Worm (Caenorhabditis elegans) whole organism, L4 larva: ENCODE results near the gene R01E6.2.

Source experiments
- F10B5.3 ChIP-seq: sonication (generic microtip); optimal IDR thresholded peaks from 2 replicates; lab custom pipeline; 2016; ENCODE audit warnings: mild to moderate bottlenecking, missing genetic modification characterization, missing compliant biosample characterization
- F44E2.7 ChIP-seq: fragments of 200-800 bp; sonication (Bioruptor generic); IDR thresholded peaks from 2 replicates; pipeline ENCODE4 v2.1.2; 2022; ENCODE audit warnings: missing genetic modification characterization, missing compliant biosample characterization
- T26A8.4 ChIP-seq: fragments of 200-800 bp; sonication (Bioruptor generic); IDR thresholded peaks from 2 replicates; pipeline ENCODE4 v1.3.6; 2022; ENCODE audit warnings: missing genetic modification characterization, missing compliant biosample characterization
- Y105C5A.15 ChIP-seq: fragments of 200-800 bp; sonication (Bioruptor generic); IDR thresholded peaks from 2 replicates; pipeline ENCODE4 v1.3.6; 2022; ENCODE audit warnings: missing genetic modification characterization, missing compliant biosample characterization
- Y75B8A.6 ChIP-seq: fragments of 200-800 bp; sonication (Bioruptor generic); IDR thresholded peaks from 2 replicates; pipeline ENCODE4 v1.3.6; 2022; ENCODE audit warnings: missing genetic modification reagents, missing genetic modification characterization, missing compliant biosample characterization
- ZK546.5 ChIP-seq, 2 experiments: sonication (generic microtip); optimal IDR thresholded peaks; 2 replicates each; lab custom pipeline; 2017; ENCODE audit warnings: missing biosample characterization in 2 of 2, missing genetic modification characterization in 2 of 2
- aha-1 ChIP-seq: fragments of 150-350 bp; peaks from one replicate; lab custom pipeline; 2014; ENCODE audit warnings: missing biosample characterization, missing genetic modification characterization
- ceh-28 ChIP-seq: fragments of 150-350 bp; optimal IDR thresholded peaks from 2 replicates; lab custom pipeline; 2014; ENCODE audit warnings: missing biosample characterization, missing genetic modification reagents, missing genetic modification characterization
- ceh-32 ChIP-seq: sonication (generic microtip); optimal IDR thresholded peaks from 2 replicates; lab custom pipeline; 2016; ENCODE audit warnings: mild to moderate bottlenecking, missing genetic modification characterization, missing compliant biosample characterization; ENCODE audit not compliant: poor library complexity
- ceh-62 ChIP-seq: sonication (generic microtip); optimal IDR thresholded peaks from 2 replicates; lab custom pipeline; 2017; ENCODE audit warnings: missing biosample characterization, missing genetic modification characterization
- ctbp-1 ChIP-seq: fragments of 200-800 bp; sonication (Bioruptor generic); IDR thresholded peaks from 2 replicates; pipeline ENCODE4 v1.3.6; 2022; ENCODE audit warnings: missing genetic modification reagents, missing genetic modification characterization, missing compliant biosample characterization
- daf-12 ChIP-seq: fragments of 150-350 bp; optimal IDR thresholded peaks from 2 replicates; lab custom pipeline; 2014; ENCODE audit warnings: missing biosample characterization, missing genetic modification reagents, missing genetic modification characterization
- dmd-6 ChIP-seq: fragments of 200-800 bp; sonication (Bioruptor generic); IDR thresholded peaks from 2 replicates; pipeline ENCODE4 v1.3.6; 2022; ENCODE audit warnings: missing genetic modification reagents, missing genetic modification characterization, missing compliant biosample characterization
- egl-27 ChIP-seq: sonication (generic microtip); optimal IDR thresholded peaks from 3 replicates; lab custom pipeline; 2017; ENCODE audit warnings: missing biosample characterization, missing genetic modification reagents, missing genetic modification characterization
- fkh-10 ChIP-seq: fragments of 150-350 bp; optimal IDR thresholded peaks from 2 replicates; lab custom pipeline; 2014; ENCODE audit warnings: missing biosample characterization, missing genetic modification reagents, missing genetic modification characterization
- fos-1 ChIP-seq: fragments of 150-350 bp; optimal IDR thresholded peaks from 2 replicates; lab custom pipeline; 2014; ENCODE audit warnings: missing biosample characterization, missing genetic modification characterization
- hif-1 ChIP-seq, 2 experiments: sonication (generic microtip); optimal IDR thresholded peaks; 2 replicates each; lab custom pipeline; 2016 to 2017; ENCODE audit warnings: missing compliant biosample characterization in 2 of 2, missing genetic modification characterization in 2 of 2, missing genetic modification reagents in 2 of 2, missing genotype in 2 of 2, mild to moderate bottlenecking in 1 of 2
- hlh-11 ChIP-seq: fragments of 200-800 bp; sonication (Bioruptor generic); optimal IDR thresholded peaks from 2 replicates; lab custom pipeline; 2018; ENCODE audit warnings: mild to moderate bottlenecking, missing genetic modification characterization, missing compliant biosample characterization
- hmg-1.1 ChIP-seq: fragments of 200-800 bp; sonication (Bioruptor generic); IDR thresholded peaks from 2 replicates; pipeline ENCODE4 v1.3.6; 2022; ENCODE audit warnings: missing genetic modification reagents, missing genetic modification characterization, missing compliant biosample characterization
- lin-1 ChIP-seq: fragments of 200-800 bp; sonication (Bioruptor generic); IDR thresholded peaks from 2 replicates; pipeline ENCODE4 v1.3.6; 2022; ENCODE audit warnings: missing genetic modification reagents, missing genetic modification characterization, missing compliant biosample characterization
- lin-15B ChIP-seq: fragments of 150-350 bp; sonication (generic microtip); optimal IDR thresholded peaks from 3 replicates; lab custom pipeline; 2014; ENCODE audit warnings: missing biosample characterization, missing genetic modification characterization
- lin-38 ChIP-seq: fragments of 200-800 bp; sonication (Bioruptor generic); IDR thresholded peaks from 2 replicates; pipeline ENCODE4 v1.3.6; 2022; ENCODE audit warnings: missing genetic modification reagents, missing genetic modification characterization, missing compliant biosample characterization
- lin-39 ChIP-seq: fragments of 150-350 bp; optimal IDR thresholded peaks from 2 replicates; lab custom pipeline; 2014; ENCODE audit warnings: missing biosample characterization, missing genetic modification reagents, missing genetic modification characterization
- madf-5 ChIP-seq, 2 experiments: fragments of 200-800 bp; sonication (Bioruptor generic); IDR thresholded peaks; 2 replicates each; pipeline ENCODE4 v1.3.6; 2022; ENCODE audit warnings: missing compliant biosample characterization in 2 of 2, missing genetic modification characterization in 2 of 2
- madf-9 ChIP-seq: fragments of 200-800 bp; sonication (Bioruptor generic); conservative IDR thresholded peaks from 2 replicates; pipeline ENCODE4 v1.3.6; 2022; ENCODE audit warnings: missing genetic modification reagents, missing genetic modification characterization, missing compliant biosample characterization
- mdt-29 ChIP-seq: fragments of 200-800 bp; sonication (Bioruptor generic); IDR thresholded peaks from 2 replicates; pipeline ENCODE4 v1.3.6; 2022; ENCODE audit warnings: missing genetic modification reagents, missing genetic modification characterization, missing compliant biosample characterization
- mes-2 ChIP-seq: sonication (generic microtip); optimal IDR thresholded peaks from 2 replicates; lab custom pipeline; 2016; ENCODE audit warnings: missing genotype, mild to moderate bottlenecking, missing genetic modification characterization, missing compliant biosample characterization; ENCODE audit not compliant: poor library complexity, severe bottlenecking
- mxl-2 ChIP-seq: fragments of 200-800 bp; sonication (Bioruptor generic); conservative IDR thresholded peaks from 2 replicates; pipeline ENCODE4 v1.3.6; 2022; ENCODE audit warnings: missing genetic modification reagents, missing genetic modification characterization, missing compliant biosample characterization
- mxl-3 ChIP-seq: fragments of 200-800 bp; sonication (Bioruptor generic); optimal IDR thresholded peaks from 2 replicates; lab custom pipeline; 2018; ENCODE audit warnings: mild to moderate bottlenecking, missing genetic modification characterization, missing compliant biosample characterization
- nhr-11 ChIP-seq: fragments of 150-350 bp; optimal IDR thresholded peaks from 2 replicates; lab custom pipeline; 2014; ENCODE audit warnings: missing biosample characterization, missing genetic modification characterization
- nhr-237 ChIP-seq: sonication (generic microtip); optimal IDR thresholded peaks from 2 replicates; lab custom pipeline; 2017; ENCODE audit warnings: missing biosample characterization, missing genetic modification characterization
- nhr-42 ChIP-seq: fragments of 200-800 bp; sonication (Bioruptor generic); IDR thresholded peaks from 2 replicates; pipeline ENCODE4 v1.3.6; 2022; ENCODE audit warnings: missing genetic modification characterization, missing compliant biosample characterization
- pha-4 ChIP-seq, 2 experiments: fragments of 150-350 bp in 1 of 2; fragments of 200-800 bp in 1 of 2; sonication (Bioruptor generic) in 1 of 2; IDR thresholded peaks in 1 of 2; optimal IDR thresholded peaks in 1 of 2; 2 replicates each; pipeline versions ENCODE4 v1.3.6 to Lab custom; 2014 to 2022; ENCODE audit warnings: missing genetic modification characterization in 2 of 2, missing genetic modification reagents in 2 of 2, missing biosample characterization in 1 of 2, missing compliant biosample characterization in 1 of 2
- php-3 ChIP-seq: fragments of 200-800 bp; sonication (Bioruptor generic); IDR thresholded peaks from 2 replicates; pipeline ENCODE4 v1.3.6; 2022; ENCODE audit warnings: missing genetic modification reagents, missing genetic modification characterization, missing compliant biosample characterization
- rbr-2 ChIP-seq: sonication (generic microtip); optimal IDR thresholded peaks from 2 replicates; lab custom pipeline; 2016; ENCODE audit warnings: missing genotype, missing genetic modification characterization, missing compliant biosample characterization
- sdz-12 ChIP-seq: fragments of 200-800 bp; sonication (Bioruptor generic); optimal IDR thresholded peaks from 2 replicates; lab custom pipeline; 2018; ENCODE audit warnings: mild to moderate bottlenecking, missing genetic modification characterization, missing compliant biosample characterization
- set-16 ChIP-seq: fragments of 200-800 bp; sonication (Bioruptor generic); IDR thresholded peaks from 2 replicates; pipeline ENCODE4 v1.3.6; 2022; ENCODE audit warnings: missing genetic modification reagents, missing genetic modification characterization, missing compliant biosample characterization
- snpc-1.2 ChIP-seq: fragments of 200-800 bp; sonication (Bioruptor generic); IDR thresholded peaks from 2 replicates; pipeline ENCODE4 v1.3.6; 2022; ENCODE audit warnings: missing genetic modification reagents, missing genetic modification characterization, missing compliant biosample characterization
- snpc-4 ChIP-seq: fragments of 150-350 bp; optimal IDR thresholded peaks from 2 replicates; lab custom pipeline; 2014; ENCODE audit warnings: missing biosample characterization, missing genetic modification characterization
- spr-3 ChIP-seq: fragments of 200-800 bp; sonication (Bioruptor generic); optimal IDR thresholded peaks from 2 replicates; lab custom pipeline; 2018; ENCODE audit warnings: mild to moderate bottlenecking, missing genetic modification characterization, missing compliant biosample characterization
- tra-1 ChIP-seq: fragments of 200-800 bp; sonication (Bioruptor generic); IDR thresholded peaks from 2 replicates; pipeline ENCODE4 v1.3.6; 2022; ENCODE audit warnings: missing genetic modification reagents, missing genetic modification characterization, missing compliant biosample characterization
- unc-62 ChIP-seq, 3 experiments: fragments of 150-350 bp in 1 of 3; sonication (generic microtip); optimal IDR thresholded peaks in 2 of 3; peaks in 1 of 3; 1 replicate in 1 of 3; 2 replicates in 2 of 3; lab custom pipeline; 2014 to 2017; ENCODE audit warnings: missing biosample characterization in 3 of 3, missing genetic modification characterization in 3 of 3, missing genetic modification reagents in 3 of 3, missing genotype in 1 of 3
- vab-7 ChIP-seq: fragments of 200-800 bp; sonication (Bioruptor generic); IDR thresholded peaks from 2 replicates; pipeline ENCODE4 v1.3.6; 2022; ENCODE audit warnings: missing genetic modification reagents, missing genetic modification characterization, missing compliant biosample characterization
- zag-1 ChIP-seq: fragments of 150-350 bp; optimal IDR thresholded peaks from 2 replicates; lab custom pipeline; 2014; ENCODE audit warnings: missing biosample characterization, missing genetic modification characterization
- zip-2 ChIP-seq: fragments of 150-350 bp; optimal IDR thresholded peaks from 2 replicates; lab custom pipeline; 2014; ENCODE audit warnings: missing biosample characterization, missing genetic modification characterization

The R01E6.2 gene

ce11 chrX:13592367-13592766 is 26.0 kb upstream of the R01E6.2 start, which contains the start of gene F54B11.4:
Gene F54B11.4 (plus strand): TSS chrX:13592667.
- TF ChIP-seq unc-62 (GFP tag; optimal IDR thresholded peaks at IDR 0.05 in 1 of 2; lab: Kevin White, UChicago), result no peak
- TF ChIP-seq unc-62 (tag; optimal IDR thresholded peaks at IDR 0.05; lab: Kevin White, UChicago), result no peak
- TF ChIP-seq madf-9 (GFP tag; lab: Robert Waterston, UW), result no peak
- no peak for TF ChIP-seq ctbp-1 (GFP tag; lab: Robert Waterston, UW)
- no peak for TF ChIP-seq snpc-1.2
- no peak for TF ChIP-seq lin-1
- TF ChIP-seq T26A8.4 (GFP tag; lab: Robert Waterston, UW), result no peak
- TF ChIP-seq rbr-2 (tag; lab: Kevin White, UChicago), result no peak
- TF ChIP-seq nhr-42, result no peak
- TF ChIP-seq fos-1, result no peak
- no peak for TF ChIP-seq mxl-2 (GFP tag; lab: Robert Waterston, UW)
- TF ChIP-seq hmg-1.1 (GFP tag; lab: Robert Waterston, UW), result no peak
- no peak for TF ChIP-seq ZK546.5 (tag; optimal IDR thresholded peaks at IDR 0.05; lab: Kevin White, UChicago)

- TF ChIP-seq aha-1 (no peak), set-16 (GFP tag; lab: Robert Waterston, UW) (peak; percentile 99), lin-38 (no peak), pha-4 (GFP tag; IDR thresholded peaks at IDR 0.05; lab: Robert Waterston, UW) (peak; percentile 57; the same call in 1 of the 2 replicates), pha-4 (tag; optimal IDR thresholded peaks at IDR 0.05; lab: Kevin White, UChicago) (no peak), php-3 (0 out of 2 replicates have a peak, but pooled peaks have one; percentile 47)
Measured at ce11 chrX:13591953-13592352, 25.6 kb upstream of the R01E6.2 start.

ce11 chrX:13591175-13591574 is 24.8 kb upstream of the R01E6.2 start, which contains the start of gene col-44:
Gene col-44 (plus strand): TSS chrX:13591475.
- TF ChIP-seq set-16 (GFP tag; lab: Robert Waterston, UW) (no peak), F44E2.7 (GFP tag; lab: Robert Waterston, UW) (no peak), ceh-62 (tag; lab: Kevin White, UChicago) (no peak), hlh-11 (no peak), sdz-12 (GFP tag; lab: Kevin White, UChicago) (no peak), Y75B8A.6 (GFP tag; lab: Robert Waterston, UW) (no peak), fkh-10 (GFP tag; lab: Kevin White, UChicago) (no peak), nhr-237 (tag; lab: Kevin White, UChicago) (no peak), egl-27 (no peak), daf-12 (tag; lab: Kevin White, UChicago) (no peak), zip-2 (tag; lab: Kevin White, UChicago) (no peak), lin-39 (tag; lab: Kevin White, UChicago) (no peak), lin-15B (tag; lab: Kevin White, UChicago) (no peak)

- TF ChIP-seq mxl-3 (GFP tag; lab: Kevin White, UChicago) (no peak), mxl-2 (GFP tag; lab: Robert Waterston, UW) (no peak), Y75B8A.6 (GFP tag; lab: Robert Waterston, UW) (no peak), madf-5 (GFP tag; IDR thresholded peaks at IDR 0.05; lab: Robert Waterston, UW) (no peak), zag-1 (tag; lab: Kevin White, UChicago) (no peak), aha-1 (no peak), mdt-29 (GFP tag; lab: Robert Waterston, UW) (no peak), ceh-28 (no peak), nhr-11 (tag; lab: Kevin White, UChicago) (no peak), fos-1 (no peak), lin-1 (no peak), daf-12 (tag; lab: Kevin White, UChicago) (no peak), hif-1 (tag; optimal IDR thresholded peaks at IDR 0.05; lab: Kevin White, UChicago) (no peak), Y105C5A.15 (no peak), spr-3 (no peak), set-16 (GFP tag; lab: Robert Waterston, UW) (peak; percentile 90), ceh-32 (tag; lab: Kevin White, UChicago) (no peak), mes-2 (tag; lab: Kevin White, UChicago) (no peak), F10B5.3 (tag; lab: Kevin White, UChicago) (no peak), dmd-6 (GFP tag; lab: Robert Waterston, UW) (no peak), snpc-4 (tag; lab: Kevin White, UChicago) (no peak), tra-1 (GFP tag; lab: Robert Waterston, UW) (no peak), vab-7 (GFP tag; lab: Robert Waterston, UW) (no peak), snpc-1.2 (0 out of 2 replicates have a peak, but pooled peaks have one; percentile 56)
Measured at ce11 chrX:13590688-13591087, 24.4 kb upstream of the R01E6.2 start.
